Worm (Caenorhabditis elegans) whole organism, young adult: ENCODE results near the gene str-146.
A peak's percentile ranks its signal among the peaks of the same experiment; 100 is the strongest.

ENCODE experiments used
- B0035.1 ChIP-seq: sonication (generic microtip); optimal IDR thresholded peaks from 2 replicates; lab custom pipeline; 2016; ENCODE audit warnings: missing genetic modification characterization, mild to moderate bottlenecking, missing compliant biosample characterization, missing genotype, missing genetic modification reagents
- F22D6.2 ChIP-seq: sonication (generic microtip); optimal IDR thresholded peaks from 2 replicates; lab custom pipeline; 2016; ENCODE audit warnings: mild to moderate bottlenecking, missing genetic modification characterization, missing compliant biosample characterization
- F55B11.4 ChIP-seq: sonication (generic microtip); optimal IDR thresholded peaks from 2 replicates; lab custom pipeline; 2016; ENCODE audit warnings: missing compliant biosample characterization, missing genetic modification characterization, borderline replicate concordance; ENCODE audit not compliant: insufficient read depth
- F57C9.4 ChIP-seq: sonication (generic microtip); optimal IDR thresholded peaks from 2 replicates; lab custom pipeline; 2017; ENCODE audit warnings: mild to moderate bottlenecking, missing genetic modification characterization, missing compliant biosample characterization
- T26A5.8 ChIP-seq: sonication (generic microtip); optimal IDR thresholded peaks from 2 replicates; lab custom pipeline; 2016; ENCODE audit warnings: missing genetic modification characterization, missing compliant biosample characterization
- Y53F4B.3 ChIP-seq: fragments of 200-800 bp; sonication (Bioruptor generic); IDR thresholded peaks from 2 replicates; pipeline ENCODE4 v1.3.6; 2022; ENCODE audit warnings: missing genetic modification reagents, missing genetic modification characterization, missing compliant biosample characterization
- Y53G8AR.9 ChIP-seq: fragments of 200-800 bp; sonication (Bioruptor generic); conservative IDR thresholded peaks from 2 replicates; pipeline ENCODE4 v1.3.6; 2022; ENCODE audit warnings: missing genetic modification reagents, missing genetic modification characterization, missing compliant biosample characterization
- akir-1 ChIP-seq: fragments of 200-800 bp; sonication (Bioruptor generic); optimal IDR thresholded peaks from 2 replicates; lab custom pipeline; 2018; ENCODE audit warnings: mild to moderate bottlenecking, missing genetic modification characterization, moderate library complexity, missing compliant biosample characterization
- ama-1 ChIP-seq, 3 experiments: fragments of 150-350 bp in 1 of 3; sonication (generic microtip) in 2 of 3; optimal IDR thresholded peaks; 2 replicates each; lab custom pipeline; 2014 to 2018; ENCODE audit warnings: missing biosample characterization in 2 of 3, missing genetic modification characterization in 2 of 3, missing genetic modification reagents in 2 of 3
- athp-1 ChIP-seq: sonication (generic microtip); optimal IDR thresholded peaks from 2 replicates; lab custom pipeline; 2017; ENCODE audit warnings: mild to moderate bottlenecking, missing genetic modification characterization, missing compliant biosample characterization
- attf-5 ChIP-seq: fragments of 200-800 bp; sonication (Bioruptor generic); optimal IDR thresholded peaks from 2 replicates; lab custom pipeline; 2018; ENCODE audit warnings: mild to moderate bottlenecking, missing genetic modification characterization, missing compliant biosample characterization
- attf-6 ChIP-seq: fragments of 200-800 bp; sonication (Bioruptor generic); IDR thresholded peaks from 2 replicates; pipeline ENCODE4 v1.3.6; 2022; ENCODE audit warnings: missing genetic modification reagents, missing genetic modification characterization, missing compliant biosample characterization
- bed-2 ChIP-seq: fragments of 200-800 bp; sonication (Bioruptor generic); IDR thresholded peaks from 2 replicates; pipeline ENCODE4 v1.3.6; 2022; ENCODE audit warnings: missing genetic modification reagents, missing genetic modification characterization, missing compliant biosample characterization
- cebp-1 ChIP-seq, 2 experiments: fragments of 200-800 bp in 1 of 2; sonication (Bioruptor generic) in 1 of 2; sonication (generic microtip) in 1 of 2; IDR thresholded peaks in 1 of 2; optimal IDR thresholded peaks in 1 of 2; 2 replicates each; pipeline versions ENCODE4 v1.3.6 to Lab custom; 2017 to 2022; ENCODE audit warnings: missing compliant biosample characterization in 2 of 2, missing genetic modification characterization in 2 of 2, mild to moderate bottlenecking in 1 of 2, missing genetic modification reagents in 1 of 2, moderate library complexity in 1 of 2
- ceh-27 ChIP-seq: fragments of 200-800 bp; sonication (Bioruptor generic); optimal IDR thresholded peaks from 2 replicates; lab custom pipeline; 2018; ENCODE audit warnings: mild to moderate bottlenecking, missing genetic modification characterization, moderate library complexity, missing compliant biosample characterization
- ceh-40 ChIP-seq: fragments of 200-800 bp; sonication (Bioruptor generic); IDR thresholded peaks from 2 replicates; pipeline ENCODE4 v1.3.6; 2022; ENCODE audit warnings: missing genetic modification characterization, missing compliant biosample characterization
- ceh-91 ChIP-seq: fragments of 200-800 bp; sonication (Bioruptor generic); IDR thresholded peaks from 2 replicates; pipeline ENCODE4 v1.3.6; 2022; ENCODE audit warnings: missing genetic modification reagents, missing genetic modification characterization, missing compliant biosample characterization
- dox-1 ChIP-seq: fragments of 200-800 bp; sonication (Bioruptor generic); IDR thresholded peaks from 2 replicates; pipeline ENCODE4 v1.3.6; 2022; ENCODE audit warnings: missing genetic modification reagents, missing genetic modification characterization, missing compliant biosample characterization
- ets-4 ChIP-seq: fragments of 200-800 bp; sonication (Bioruptor generic); optimal IDR thresholded peaks from 2 replicates; lab custom pipeline; 2018; ENCODE audit warnings: mild to moderate bottlenecking, missing genetic modification characterization, missing compliant biosample characterization
- hlh-12 ChIP-seq: sonication (generic microtip); optimal IDR thresholded peaks from 2 replicates; lab custom pipeline; 2016; ENCODE audit warnings: missing genetic modification characterization, missing compliant biosample characterization
- hmg-1.2 ChIP-seq: fragments of 200-800 bp; sonication (Bioruptor generic); IDR thresholded peaks from 2 replicates; pipeline ENCODE4 v1.3.6; 2022; ENCODE audit warnings: missing genetic modification reagents, missing genetic modification characterization, missing compliant biosample characterization
- hsf-1 ChIP-seq: fragments of 200-800 bp; sonication (Bioruptor generic); IDR thresholded peaks from 2 replicates; pipeline ENCODE4 v1.3.6; 2022; ENCODE audit warnings: missing genetic modification reagents, missing genetic modification characterization, missing compliant biosample characterization
- let-607 ChIP-seq, 2 experiments: fragments of 200-800 bp in 1 of 2; sonication (Bioruptor generic) in 1 of 2; sonication (generic microtip) in 1 of 2; optimal IDR thresholded peaks; 2 replicates each; lab custom pipeline; 2016 to 2018; ENCODE audit warnings: mild to moderate bottlenecking in 2 of 2, missing compliant biosample characterization in 2 of 2, missing genetic modification characterization in 2 of 2, moderate library complexity in 2 of 2, missing genotype in 1 of 2
- lin-35 ChIP-seq, 3 experiments: fragments of 150-350 bp in 2 of 3; sonication (generic microtip) in 1 of 3; optimal IDR thresholded peaks; 2 replicates each; lab custom pipeline; 2014 to 2018; ENCODE audit warnings: missing biosample characterization in 3 of 3, missing genetic modification characterization in 3 of 3, missing genetic modification reagents in 3 of 3
- lin-40 ChIP-seq: sonication (generic microtip); optimal IDR thresholded peaks from 2 replicates; lab custom pipeline; 2016; ENCODE audit warnings: missing genetic modification characterization, mild to moderate bottlenecking, missing compliant biosample characterization, missing genotype, missing genetic modification reagents
- lin-54 ChIP-seq: fragments of 200-800 bp; sonication (Bioruptor generic); optimal IDR thresholded peaks from 2 replicates; lab custom pipeline; 2018; ENCODE audit warnings: mild to moderate bottlenecking, missing genetic modification characterization, missing compliant biosample characterization
- lsl-1 ChIP-seq: fragments of 200-800 bp; sonication (Bioruptor generic); optimal IDR thresholded peaks from 2 replicates; lab custom pipeline; 2018; ENCODE audit warnings: mild to moderate bottlenecking, missing genetic modification characterization, moderate library complexity, missing compliant biosample characterization
- madf-10 ChIP-seq: sonication (generic microtip); optimal IDR thresholded peaks from 2 replicates; lab custom pipeline; 2016; ENCODE audit warnings: mild to moderate bottlenecking, missing genetic modification characterization, missing compliant biosample characterization
- madf-3 ChIP-seq: fragments of 200-800 bp; sonication (Bioruptor generic); IDR thresholded peaks from 2 replicates; pipeline ENCODE4 v1.3.6; 2022; ENCODE audit warnings: missing genetic modification reagents, missing genetic modification characterization, missing compliant biosample characterization
- madf-6 ChIP-seq: fragments of 200-800 bp; sonication (Bioruptor generic); IDR thresholded peaks from 2 replicates; pipeline ENCODE4 v1.3.6; 2022; ENCODE audit warnings: missing genetic modification reagents, missing genetic modification characterization, missing compliant biosample characterization
- mcd-1 ChIP-seq: fragments of 200-800 bp; sonication (Bioruptor generic); IDR thresholded peaks from 2 replicates; pipeline ENCODE4 v1.3.6; 2022; ENCODE audit warnings: missing genetic modification reagents, missing genetic modification characterization, missing compliant biosample characterization
- mel-28 ChIP-seq: sonication (generic microtip); optimal IDR thresholded peaks from 2 replicates; lab custom pipeline; 2016; ENCODE audit warnings: borderline replicate concordance, mild to moderate bottlenecking, missing genetic modification characterization, missing compliant biosample characterization
- mes-4 ChIP-seq: sonication (generic microtip); optimal IDR thresholded peaks from 2 replicates; lab custom pipeline; 2016; ENCODE audit warnings: missing genotype, missing genetic modification characterization, missing compliant biosample characterization
- nfya-1 ChIP-seq: sonication (generic microtip); optimal IDR thresholded peaks from 2 replicates; lab custom pipeline; 2017; ENCODE audit warnings: antibody characterized with exemption, missing compliant biosample characterization, missing genetic modification characterization, borderline replicate concordance; ENCODE audit not compliant: insufficient read depth
- pbrm-1 ChIP-seq: fragments of 200-800 bp; sonication (Bioruptor generic); IDR thresholded peaks from 2 replicates; pipeline ENCODE4 v1.3.6; 2022; ENCODE audit warnings: missing genetic modification reagents, missing genetic modification characterization, missing compliant biosample characterization
- rcor-1 ChIP-seq: fragments of 200-800 bp; sonication (Bioruptor generic); IDR thresholded peaks from 2 replicates; pipeline ENCODE4 v1.3.6; 2022; ENCODE audit warnings: missing genetic modification reagents, missing genetic modification characterization, missing compliant biosample characterization
- snpc-1.3 ChIP-seq: sonication (generic microtip); optimal IDR thresholded peaks from 2 replicates; lab custom pipeline; 2017; ENCODE audit warnings: missing genetic modification characterization, mild to moderate bottlenecking, missing compliant biosample characterization, antibody characterized with exemption, moderate library complexity, missing genotype, missing genetic modification reagents; ENCODE audit not compliant: insufficient read depth
- snpc-3.4 ChIP-seq: sonication (generic microtip); optimal IDR thresholded peaks from 2 replicates; lab custom pipeline; 2017; ENCODE audit warnings: missing genetic modification characterization, mild to moderate bottlenecking, missing compliant biosample characterization, antibody characterized with exemption, moderate library complexity, missing genotype, missing genetic modification reagents
- tbp1 ChIP-seq: fragments of 200-800 bp; sonication (Bioruptor generic); optimal IDR thresholded peaks from 2 replicates; lab custom pipeline; 2018; ENCODE audit warnings: mild to moderate bottlenecking, missing genetic modification characterization, missing compliant biosample characterization
- xnd-1 ChIP-seq: sonication (generic microtip); optimal IDR thresholded peaks from 2 replicates; lab custom pipeline; 2016; ENCODE audit warnings: missing genotype, missing genetic modification reagents, missing genetic modification characterization, missing compliant biosample characterization
- zim-3 ChIP-seq: sonication (generic microtip); optimal IDR thresholded peaks from 2 replicates; lab custom pipeline; 2017; ENCODE audit warnings: mild to moderate bottlenecking, missing genetic modification characterization, moderate library complexity, missing compliant biosample characterization
- ztf-25 ChIP-seq: fragments of 200-800 bp; sonication (Bioruptor generic); IDR thresholded peaks from 2 replicates; pipeline ENCODE4 v1.3.6; 2022; ENCODE audit warnings: missing genetic modification reagents, missing genetic modification characterization, missing compliant biosample characterization

Gene str-146

DNA sequence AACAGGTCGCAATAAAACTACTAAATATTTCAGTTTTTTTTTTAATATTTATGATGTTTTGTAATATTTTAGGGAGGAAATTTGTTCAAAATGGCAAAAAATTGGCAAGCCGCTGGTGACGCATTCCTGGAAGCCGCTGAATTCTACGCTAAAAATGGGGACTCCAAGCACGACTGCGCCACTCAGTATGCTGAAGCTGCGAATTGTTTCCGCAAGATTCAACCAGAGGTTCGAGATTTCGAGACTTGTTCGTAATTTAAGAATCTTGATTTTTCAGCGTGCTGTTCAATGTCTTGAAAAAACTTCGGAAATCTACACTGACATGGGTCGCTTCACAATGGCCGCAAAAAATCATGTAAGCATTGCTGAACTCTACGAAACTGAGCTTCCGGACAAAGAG, 36.4 kb upstream of the str-146 start (continued):
- TF ChIP-seq let-607 (tag; optimal IDR thresholded peaks at IDR 0.05; lab: Kevin White, UChicago): no peak
- TF ChIP-seq ztf-25 (GFP tag; lab: Robert Waterston, UW): no peak
- TF ChIP-seq, all 124 proteins: peak for 8

DNA sequence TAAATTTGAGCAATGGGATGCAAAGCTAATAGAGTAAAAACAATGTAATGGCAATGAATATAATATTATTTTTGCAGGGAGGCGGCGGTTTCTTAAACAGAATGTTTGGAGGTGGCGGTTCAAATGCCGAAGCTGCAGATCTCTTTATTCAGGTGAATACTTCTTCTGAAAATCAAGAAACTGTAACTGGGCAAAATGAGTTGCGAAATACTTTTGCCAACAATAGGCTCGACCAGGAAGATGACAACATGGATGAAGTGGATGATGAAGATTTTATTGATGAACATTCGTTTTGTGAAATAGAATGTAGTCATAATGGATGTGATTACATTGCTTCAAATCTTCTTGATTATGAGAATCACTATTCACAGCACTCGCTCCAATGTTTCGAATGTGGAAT, 35.5 kb upstream of the str-146 start:
- TF ChIP-seq athp-1 (tag; lab: Kevin White, UChicago) (no peak), madf-3 (0 out of 2 replicates have a peak, but pooled peaks have one; percentile 62), zim-3 (tag; lab: Kevin White, UChicago) (no peak), madf-6 (GFP tag; lab: Robert Waterston, UW) (0 out of 2 replicates have a peak, but pooled peaks have one; percentile 14), hsf-1 (no peak), cebp-1 (GFP tag; IDR thresholded peaks at IDR 0.05; lab: Robert Waterston, UW) (no peak), cebp-1 (tag; optimal IDR thresholded peaks at IDR 0.05; lab: Kevin White, UChicago) (peak; percentile 59), rcor-1 (GFP tag; lab: Robert Waterston, UW) (no peak), akir-1 (GFP tag; lab: Kevin White, UChicago) (no peak)
- TF ChIP-seq, all 124 proteins: peak for 3

DNA sequence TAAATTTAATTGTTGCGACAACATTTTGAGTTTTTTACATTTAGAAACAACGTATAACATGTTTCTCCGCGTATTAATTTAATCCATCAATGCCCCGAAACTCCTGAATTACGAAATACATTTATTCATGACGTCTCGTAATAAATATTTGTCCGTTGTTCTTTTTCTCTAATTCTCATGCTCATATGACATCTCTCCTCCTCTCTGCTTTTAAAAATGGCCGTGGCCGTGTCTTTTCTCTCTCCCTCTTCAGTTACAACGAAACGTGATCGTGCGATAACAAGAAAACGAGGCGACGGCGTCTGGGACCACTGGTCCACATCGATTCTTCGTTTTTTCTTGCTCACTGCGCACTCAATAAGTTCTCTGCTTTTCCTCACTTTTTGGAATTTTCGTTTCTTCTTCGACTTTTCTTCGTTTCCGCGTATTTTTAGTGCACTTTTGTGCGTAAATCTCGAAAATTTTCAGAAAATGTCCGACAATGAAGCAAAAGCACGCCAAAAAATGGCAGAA, 34.9 kb upstream of the str-146 start, which contains the start of gene snap-1:
TSS of gene snap-1 (plus strand) at position 463 of the 513 bp plus-strand sequence.
- TF ChIP-seq pbrm-1 (GFP tag; lab: Robert Waterston, UW) (peak; percentile 27; the same call in 1 of the 2 replicates), F55B11.4 (tag; lab: Kevin White, UChicago) (no peak), madf-6 (GFP tag; lab: Robert Waterston, UW) (no peak), lin-54 (GFP tag; lab: Kevin White, UChicago) (peak; percentile 17), attf-5 (GFP tag; lab: Kevin White, UChicago) (peak; percentile 83), tbp1 (GFP tag; lab: Kevin White, UChicago) (peak; percentile 3), F57C9.4 (tag; lab: Kevin White, UChicago) (no peak), F22D6.2 (tag; lab: Kevin White, UChicago) (no peak), ama-1 (optimal IDR thresholded peaks at IDR 0.05; lab: Kevin White, UChicago) (peak; percentile 44), ama-1 (GFP tag; optimal IDR thresholded peaks at IDR 0.05; lab: Kevin White, UChicago) (no peak), T26A5.8 (tag; lab: Kevin White, UChicago) (no peak), mel-28 (tag; lab: Kevin White, UChicago) (no peak), Y53G8AR.9 (GFP tag; lab: Robert Waterston, UW) (no peak), lsl-1 (no peak), mes-4 (tag; lab: Kevin White, UChicago) (no peak), attf-6 (GFP tag; lab: Robert Waterston, UW) (no peak), ceh-91 (GFP tag; lab: Robert Waterston, UW) (no peak), hmg-1.2 (GFP tag; lab: Robert Waterston, UW) (peak; percentile 45; the same call in 1 of the 2 replicates), B0035.1 (tag; lab: Kevin White, UChicago) (no peak), nfya-1 (tag; lab: Kevin White, UChicago) (no peak), lin-35 (GFP tag; optimal IDR thresholded peaks at IDR 0.05; lab: Kevin White, UChicago) (peak in 1 of 3 experiments; percentile 44), snpc-1.3 (no peak), lin-40 (tag; lab: Kevin White, UChicago) (no peak), ceh-27 (GFP tag; lab: Kevin White, UChicago) (peak; percentile 46), ceh-40 (GFP tag; lab: Robert Waterston, UW) (0 out of 2 replicates have a peak, but pooled peaks have one; percentile 46), snpc-3.4 (no peak), xnd-1 (tag; lab: Kevin White, UChicago) (no peak), madf-10 (tag; lab: Kevin White, UChicago) (no peak), dox-1 (GFP tag; lab: Robert Waterston, UW) (peak; percentile 51; the same call in 1 of the 2 replicates), ets-4 (GFP tag; lab: Kevin White, UChicago) (no peak), cebp-1 (GFP tag; IDR thresholded peaks at IDR 0.05; lab: Robert Waterston, UW) (peak; percentile 90), cebp-1 (tag; optimal IDR thresholded peaks at IDR 0.05; lab: Kevin White, UChicago) (peak; percentile 95), Y53F4B.3 (GFP tag; lab: Robert Waterston, UW) (no peak), mcd-1 (GFP tag; lab: Robert Waterston, UW) (0 out of 2 replicates have a peak, but pooled peaks have one; percentile 47), bed-2 (GFP tag; lab: Robert Waterston, UW) (no peak), hlh-12 (tag; lab: Kevin White, UChicago) (no peak)
